Worm (Caenorhabditis elegans): Measurements from ENCODE around the gene lelo-3.

- no peak for TF ChIP-seq ctbp-1 (GFP tag; IDR thresholded peaks at IDR 0.05)
- TF ChIP-seq jun-1 (tag; optimal IDR thresholded peaks at IDR 0.05), result no peak
- no peak for TF ChIP-seq nhr-102 (tag; optimal IDR thresholded peaks at IDR 0.05)
- no peak for TF ChIP-seq dve-1 (tag; optimal IDR thresholded peaks at IDR 0.05; ENCODE audit: insufficient read depth)
- TF ChIP-seq pha-4 (GFP tag; IDR thresholded peaks at IDR 0.05), result no peak
- no peak for TF ChIP-seq pha-4 (tag; optimal IDR thresholded peaks at IDR 0.05)
Observed at ce11 chrX:5999103-5999554, 23.2 kb downstream of the lelo-3 start, which contains the start of gene F22F4.9.

All from whole organism, L4 larva.